Fruit fly (Drosophila melanogaster) S2 (cell line): ENCODE measurements around the gene CG4297.
A peak's percentile ranks its signal among the peaks of the same experiment; 100 is the strongest.

ENCODE experiments used
- CG8478 ChIP-seq: fragments of >200 bp; optimal IDR thresholded peaks from 2 replicates; lab custom pipeline; 2018
- CTCF ChIP-seq, 2 experiments: fragments of >200 bp; optimal IDR thresholded peaks; 2 replicates each; lab custom pipeline; 2018

The CG4297 gene

DNA sequence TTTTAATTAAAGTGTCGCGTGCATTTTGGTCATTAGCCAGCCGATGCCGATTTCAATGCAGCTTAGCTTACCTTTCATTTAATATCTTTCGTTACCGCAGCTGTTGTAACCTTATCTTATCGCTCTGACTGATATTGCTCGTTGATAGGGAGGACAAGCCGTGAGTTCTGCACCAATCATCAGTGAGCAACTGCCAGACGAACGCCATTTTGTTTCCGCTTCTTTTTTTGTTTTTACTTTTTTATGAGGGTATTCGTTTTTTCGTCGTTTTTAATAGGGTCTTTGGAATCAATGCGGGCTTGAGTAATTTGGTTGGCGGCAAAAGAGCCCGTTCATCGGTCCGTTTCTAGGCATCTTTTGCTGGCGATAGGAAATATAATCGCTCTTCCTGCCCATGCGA is 33.0 kb upstream of the CG4297 start:
- no peak for TF ChIP-seq CG8478
- no peak for TF ChIP-seq CTCF (optimal IDR thresholded peaks at IDR 0.05; lab: Kevin White, UChicago)

dm6 chr2L:501622-502021 is 29.6 kb upstream of the CG4297 start:
- no peak for TF ChIP-seq CG8478
- TF ChIP-seq CTCF (optimal IDR thresholded peaks at IDR 0.05; lab: Kevin White, UChicago) = no peak

DNA sequence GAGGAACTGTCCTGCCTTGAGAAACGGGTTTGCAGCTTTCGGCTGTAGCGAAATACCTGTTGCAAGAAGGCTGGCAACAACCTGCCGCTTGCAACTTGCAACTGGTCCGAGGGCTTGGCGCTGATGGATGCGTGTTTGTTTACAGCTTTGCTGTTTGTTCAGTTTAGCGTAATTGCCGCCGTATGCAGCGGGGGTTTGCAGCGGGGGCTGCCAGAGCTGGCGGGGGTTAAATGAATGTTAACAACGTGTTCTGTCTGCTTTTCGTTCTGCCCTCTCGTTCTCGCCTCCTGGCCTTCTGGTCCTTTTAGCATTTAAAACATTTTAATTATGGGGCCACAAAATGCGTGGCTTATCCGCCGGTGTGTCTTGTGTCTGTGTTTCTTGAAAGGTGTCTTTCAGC is 27.9 kb upstream of the CG4297 start:
- no peak for TF ChIP-seq CG8478
- no peak for TF ChIP-seq CTCF (optimal IDR thresholded peaks at IDR 0.05; lab: Kevin White, UChicago)

DNA sequence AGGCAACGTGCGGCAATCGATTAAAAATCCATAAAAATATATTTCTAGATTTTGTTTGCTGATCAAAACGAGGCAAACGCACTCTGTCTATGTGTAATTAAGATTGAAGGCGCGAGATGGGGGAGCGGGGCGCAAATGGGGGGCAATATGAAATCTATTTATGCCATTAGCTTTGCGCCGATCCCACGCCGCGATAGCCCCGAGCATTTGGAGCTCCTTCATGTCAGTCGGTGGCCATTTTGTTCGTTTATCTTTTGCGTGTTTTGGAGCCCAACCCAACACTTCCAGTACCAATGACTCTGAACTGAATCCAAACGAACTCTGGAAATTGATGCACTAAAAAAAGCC is 26.4 kb upstream of the CG4297 start:
- TF ChIP-seq CTCF (optimal IDR thresholded peaks at IDR 0.05; lab: Kevin White, UChicago) = no peak
- TF ChIP-seq CG8478 = no peak

DNA sequence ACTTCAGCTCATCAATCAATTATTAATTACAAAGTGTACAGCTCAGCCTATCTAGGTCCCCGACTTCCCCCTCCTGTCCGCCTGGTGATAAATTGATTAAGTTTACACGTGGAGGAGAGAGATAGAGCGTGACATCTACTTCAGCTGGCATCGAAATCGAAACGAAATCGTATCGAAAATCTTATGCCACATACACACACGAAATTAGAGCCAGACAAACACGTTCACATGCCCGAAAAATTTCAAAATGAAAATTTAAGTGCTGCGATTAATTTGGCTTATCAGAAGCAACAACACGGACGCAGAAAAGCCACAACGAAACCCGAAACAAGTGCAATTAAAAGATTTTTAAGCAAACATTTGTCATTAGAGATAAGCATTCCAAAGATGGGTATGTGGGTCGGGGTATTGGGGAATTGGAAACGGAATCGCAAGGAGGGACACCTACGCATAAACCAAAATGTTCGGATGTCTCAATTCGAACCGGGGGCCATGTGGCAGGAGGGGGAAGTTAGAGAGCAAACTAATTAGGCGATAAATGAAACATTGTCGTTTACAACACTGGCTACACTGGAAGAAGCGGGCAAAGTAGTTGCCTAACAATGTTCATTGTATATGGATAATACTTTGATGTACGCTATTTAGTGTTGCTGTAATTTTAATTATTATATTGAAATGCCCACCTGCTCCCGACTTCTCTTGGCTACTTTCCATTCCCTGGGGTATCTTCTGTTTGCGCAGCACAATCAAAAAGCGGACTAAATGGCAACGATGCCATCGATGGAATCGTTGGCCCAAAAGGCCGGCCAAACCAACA is 25.9 kb upstream of the CG4297 start:
- TF ChIP-seq CG8478 (no peak), CTCF (optimal IDR thresholded peaks at IDR 0.05; lab: Kevin White, UChicago) (no peak)

DNA sequence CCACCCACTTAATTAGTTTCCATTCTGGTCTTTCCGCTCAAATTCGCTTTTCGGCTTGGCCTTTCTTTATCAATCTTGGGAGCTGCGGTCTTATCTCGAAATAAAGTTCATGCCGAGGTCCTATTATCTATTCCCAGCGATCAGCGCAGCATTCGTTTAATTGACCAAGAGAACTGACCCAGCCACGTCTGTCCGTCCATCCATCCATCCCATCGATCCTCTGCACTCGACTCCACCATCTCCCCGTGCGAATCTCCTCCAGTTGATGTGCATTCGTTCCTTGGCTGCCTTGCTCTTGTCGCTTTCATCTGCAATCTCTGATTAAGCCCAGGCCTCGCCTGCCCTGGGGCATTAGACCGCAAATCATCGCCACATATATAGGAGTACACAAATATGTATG is 24.8 kb upstream of the CG4297 start:
- no peak for TF ChIP-seq CG8478
- no peak for TF ChIP-seq CTCF (optimal IDR thresholded peaks at IDR 0.05; lab: Kevin White, UChicago)

dm6 chr2L:496436-496835 is 24.4 kb upstream of the CG4297 start:
- TF ChIP-seq CTCF (optimal IDR thresholded peaks at IDR 0.05; lab: Kevin White, UChicago) (no peak), CG8478 (no peak)

dm6 chr2L:495381-496240 is 23.6 kb upstream of the CG4297 start:
- no peak for TF ChIP-seq CG8478
- TF ChIP-seq CTCF (optimal IDR thresholded peaks at IDR 0.05; lab: Kevin White, UChicago) = no peak

DNA sequence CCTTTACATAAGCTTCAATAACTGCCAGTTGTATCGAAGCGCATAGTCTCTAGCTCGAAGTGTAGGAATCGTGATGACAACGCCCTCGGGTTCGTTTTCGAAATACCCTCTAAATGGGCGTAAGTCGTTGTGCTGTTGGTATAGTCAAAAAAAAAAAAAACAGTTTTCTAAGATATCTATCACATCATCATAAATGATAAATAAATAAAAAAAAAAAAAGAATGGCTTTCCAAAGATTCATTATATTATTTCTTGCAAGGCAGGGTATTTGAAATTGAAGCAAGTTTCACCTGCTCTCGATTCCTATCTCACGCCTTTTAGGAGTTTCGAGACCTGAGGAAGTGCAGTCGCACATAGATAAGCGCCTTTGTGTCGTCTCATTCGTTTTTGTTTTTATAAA is 21.3 kb upstream of the CG4297 start:
- TF ChIP-seq CTCF (optimal IDR thresholded peaks at IDR 0.05; lab: Kevin White, UChicago) (no peak), CG8478 (no peak)

DNA sequence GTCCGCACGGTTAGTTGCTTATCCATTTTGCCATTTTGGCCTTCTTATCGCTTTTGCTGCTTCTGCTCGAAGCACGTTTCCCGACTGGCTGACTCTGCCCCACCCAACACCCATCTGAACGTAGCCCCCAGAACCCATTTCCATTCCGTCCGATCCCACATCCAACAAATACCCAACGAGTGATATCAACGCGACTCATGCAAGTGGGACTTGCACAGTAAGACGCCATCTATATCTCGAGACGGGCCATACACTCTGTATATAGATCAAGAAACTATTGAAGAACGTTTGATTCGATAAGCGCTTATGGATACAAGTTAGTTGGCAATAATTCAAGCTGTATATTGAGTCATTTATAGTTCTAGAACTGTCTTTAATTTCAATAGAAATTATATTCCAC is 20.2 kb upstream of the CG4297 start:
- peak; percentile 54 for TF ChIP-seq CG8478
- TF ChIP-seq CTCF (optimal IDR thresholded peaks at IDR 0.05; lab: Kevin White, UChicago) = peak; percentile 88 to 92

dm6 chr2L:490150-491095 is 18.4 kb upstream of the CG4297 start:
- no peak for TF ChIP-seq CG8478
- peak; percentile 97 to 100 for TF ChIP-seq CTCF (optimal IDR thresholded peaks at IDR 0.05; lab: Kevin White, UChicago)

- TF ChIP-seq CG8478 = no peak
- no peak for TF ChIP-seq CTCF (optimal IDR thresholded peaks at IDR 0.05; lab: Kevin White, UChicago)
Observed at dm6 chr2L:488548-489100, 16.6 kb upstream of the CG4297 start.

DNA sequence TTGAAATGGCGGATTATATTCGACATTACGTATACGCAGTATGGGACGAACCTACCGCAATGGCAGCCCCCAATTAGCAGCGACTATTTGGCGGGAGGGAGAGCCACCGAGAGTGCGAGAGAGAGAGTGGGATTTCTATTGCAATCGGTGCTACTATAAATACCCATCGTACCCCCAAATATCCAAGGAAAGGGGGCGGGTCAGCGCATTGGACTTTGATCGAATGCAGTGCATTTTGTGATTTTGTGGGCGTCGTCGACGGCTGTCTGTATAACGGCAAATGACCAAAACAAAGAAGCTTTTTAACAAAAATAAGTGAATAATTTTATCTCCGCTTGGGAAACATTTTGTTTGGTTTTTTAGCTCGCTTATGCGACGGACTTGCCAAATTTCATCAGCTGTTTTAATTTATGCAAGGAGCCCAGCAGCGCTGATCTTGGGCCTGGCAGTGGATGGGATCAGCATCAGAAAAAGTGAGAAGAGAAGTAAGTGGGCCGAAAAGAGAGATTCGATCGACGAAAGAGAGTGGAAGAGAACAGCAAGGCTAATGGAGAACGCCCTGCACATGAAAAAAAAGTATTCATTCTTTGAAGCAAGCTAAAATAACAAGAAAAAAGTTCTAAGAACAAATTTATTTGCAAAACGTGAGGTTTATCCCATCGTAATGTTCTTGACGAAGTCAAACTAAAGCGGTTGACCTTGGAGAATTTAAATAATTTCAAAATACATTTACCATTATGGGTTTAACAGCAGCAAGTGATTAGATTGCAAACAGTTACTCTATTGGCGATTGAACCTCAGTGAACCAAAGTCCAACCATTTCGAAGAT is 15.9 kb upstream of the CG4297 start:
- TF ChIP-seq CTCF (optimal IDR thresholded peaks at IDR 0.05; lab: Kevin White, UChicago) = no peak
- TF ChIP-seq CG8478 = peak; percentile 50

- TF ChIP-seq CG8478 (no peak), CTCF (optimal IDR thresholded peaks at IDR 0.05; lab: Kevin White, UChicago) (no peak)
Observed at dm6 chr2L:487171-487570, 15.2 kb upstream of the CG4297 start.
